Worm (Caenorhabditis elegans) whole organism, L1 larva: ENCODE data around the gene F35B3.3.

Experiments
- C04F5.9 ChIP-seq: sonication (generic microtip); optimal IDR thresholded peaks from 2 replicates; lab custom pipeline; 2016; ENCODE audit warnings: missing genetic modification characterization, missing compliant biosample characterization
- aly-2 ChIP-seq: fragments of 150-350 bp; optimal IDR thresholded peaks from 2 replicates; lab custom pipeline; 2014; ENCODE audit warnings: missing biosample characterization, missing genetic modification characterization
- ceh-82 ChIP-seq, 3 experiments: fragments of 150-350 bp in 1 of 3; sonication (generic microtip) in 2 of 3; optimal IDR thresholded peaks; 2 replicates each; lab custom pipeline; 2014 to 2017; ENCODE audit warnings: missing biosample characterization in 3 of 3, missing genetic modification characterization in 3 of 3
- ces-1 ChIP-seq: fragments of 150-350 bp; optimal IDR thresholded peaks from 2 replicates; lab custom pipeline; 2014; ENCODE audit warnings: missing biosample characterization, missing genetic modification reagents, missing genetic modification characterization
- dpl-1 ChIP-seq, 3 experiments: fragments of 150-350 bp in 2 of 3; sonication (generic microtip) in 1 of 3; optimal IDR thresholded peaks; 2 replicates each; lab custom pipeline; 2014 to 2017; ENCODE audit warnings: missing biosample characterization in 3 of 3, missing genetic modification characterization in 3 of 3, missing genetic modification reagents in 3 of 3
- lin-15B ChIP-seq: fragments of 150-350 bp; sonication (generic microtip); optimal IDR thresholded peaks from 3 replicates; lab custom pipeline; 2014; ENCODE audit warnings: missing biosample characterization, missing genetic modification characterization
- lin-35 ChIP-seq, 2 experiments: fragments of 150-350 bp; optimal IDR thresholded peaks; 2 replicates each; lab custom pipeline; 2014; ENCODE audit warnings: missing biosample characterization in 2 of 2, missing genetic modification characterization in 2 of 2, missing genetic modification reagents in 2 of 2
- mdl-1 ChIP-seq, 2 experiments: fragments of 150-350 bp; optimal IDR thresholded peaks; 2 replicates each; lab custom pipeline; 2014 to 2017; ENCODE audit warnings: missing biosample characterization in 2 of 2, missing genetic modification characterization in 2 of 2, inconsistent platforms in 1 of 2
- nhr-12 ChIP-seq: sonication (generic microtip); optimal IDR thresholded peaks from 2 replicates; lab custom pipeline; 2017; ENCODE audit warnings: missing biosample characterization, missing genetic modification characterization
- nhr-19 ChIP-seq: fragments of 200-800 bp; sonication (Bioruptor generic); conservative IDR thresholded peaks from 2 replicates; pipeline ENCODE4 v1.3.6; 2022; ENCODE audit warnings: missing genetic modification characterization, missing compliant biosample characterization
- nhr-237 ChIP-seq: fragments of 150-350 bp; optimal IDR thresholded peaks from 2 replicates; lab custom pipeline; 2014; ENCODE audit warnings: missing biosample characterization, missing genetic modification characterization
- pqm-1 ChIP-seq: sonication (generic microtip); optimal IDR thresholded peaks from 3 replicates; lab custom pipeline; 2017; ENCODE audit warnings: missing biosample characterization, missing genetic modification characterization
- sup-37 ChIP-seq: fragments of 200-800 bp; sonication (Bioruptor generic); optimal IDR thresholded peaks from 2 replicates; lab custom pipeline; 2018; ENCODE audit warnings: mild to moderate bottlenecking, missing genetic modification characterization, missing compliant biosample characterization
- unc-130 ChIP-seq: fragments of 150-350 bp; optimal IDR thresholded peaks from 2 replicates; lab custom pipeline; 2017; ENCODE audit warnings: missing biosample characterization, missing genetic modification characterization, inconsistent platforms

DNA sequence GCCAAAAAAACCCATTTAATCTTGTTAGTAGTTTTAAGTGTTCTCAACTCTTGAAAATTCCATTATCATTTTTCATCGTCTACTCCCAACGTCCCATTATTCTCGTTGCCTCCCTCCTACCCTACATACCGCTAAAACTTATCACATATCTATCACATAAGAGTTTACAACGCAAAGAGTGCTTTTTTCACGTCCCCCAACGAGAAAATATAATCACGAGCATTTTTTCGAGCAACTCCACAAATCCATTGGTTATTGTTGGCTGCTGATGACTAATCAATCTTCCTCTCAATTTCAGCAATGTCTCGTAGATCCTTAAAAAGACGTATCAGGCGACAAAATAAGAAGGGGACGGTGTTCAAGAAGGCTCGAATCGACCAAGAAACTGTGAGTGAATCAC is 35.0 kb upstream of the F35B3.3 start, which contains the start of gene mbl-1:
- no peak for TF ChIP-seq nhr-237
- TF ChIP-seq ces-1, result no peak
- no peak for TF ChIP-seq unc-130
- no peak for TF ChIP-seq nhr-19
- no peak for TF ChIP-seq lin-35 (GFP tag; optimal IDR thresholded peaks at IDR 0.05; lab: Kevin White, UChicago)
- TF ChIP-seq mdl-1 (tag; optimal IDR thresholded peaks at IDR 0.05; lab: Kevin White, UChicago), result no peak
- TF ChIP-seq nhr-12 (tag; lab: Kevin White, UChicago), result no peak
- TF ChIP-seq sup-37 (GFP tag; lab: Kevin White, UChicago), result no peak
- TF ChIP-seq dpl-1 (GFP tag; optimal IDR thresholded peaks at IDR 0.05; lab: Kevin White, UChicago), result no peak
- no peak for TF ChIP-seq ceh-82 (tag; optimal IDR thresholded peaks at IDR 0.05; lab: Kevin White, UChicago)
- TF ChIP-seq pqm-1 (tag; lab: Kevin White, UChicago), result no peak
- no peak for TF ChIP-seq lin-15B
- no peak for TF ChIP-seq aly-2 (tag; lab: Kevin White, UChicago)
- TF ChIP-seq C04F5.9 (tag; lab: Kevin White, UChicago), result no peak
